Fruit fly (Drosophila melanogaster): ENCODE measurements around the gene CG9121.

The CG9121 gene

DNA sequence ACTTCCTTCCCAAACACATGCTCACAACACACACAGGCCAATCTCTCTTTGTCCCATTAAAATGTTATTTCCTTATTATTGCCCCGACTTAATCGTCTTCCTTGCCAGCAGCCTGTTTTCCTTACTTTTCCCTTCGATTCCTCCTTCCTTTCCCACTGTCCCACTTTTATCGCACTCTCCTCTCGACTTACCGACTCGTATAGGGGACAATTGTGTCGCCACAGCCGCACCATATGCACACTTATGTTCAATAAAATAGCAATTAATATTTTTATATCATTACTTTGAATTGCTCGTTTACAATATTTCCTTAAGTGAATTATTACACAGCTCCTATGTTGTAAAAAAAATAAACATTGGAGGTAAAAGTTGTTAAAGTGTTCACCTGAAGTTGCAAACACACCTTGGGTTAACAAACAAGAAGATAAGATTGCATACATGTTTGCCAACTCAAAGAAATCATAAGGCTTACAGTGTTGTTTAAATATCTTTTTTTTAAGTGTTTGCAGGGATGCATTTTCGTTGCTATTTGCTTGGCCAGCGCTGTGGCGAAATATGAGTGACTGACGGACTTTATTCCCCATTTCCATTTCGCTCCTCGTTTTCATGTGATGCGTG lies 36.2 kb upstream of the CG9121 start (continued):
- TF ChIP-seq Gug (GFP tag; IDR thresholded peaks at IDR 0.05) (peak; percentile 41; the same call in 1 of the 4 replicates), CG16813 (GFP tag; IDR thresholded peaks at IDR 0.05; ENCODE audit: partially characterized antibody) (no peak), Asciz (GFP tag; optimal IDR thresholded peaks at IDR 0.05) (peak; percentile 88), ash1 (GFP tag; optimal IDR thresholded peaks at IDR 0.05) (no peak), CG13287 (GFP tag; IDR thresholded peaks at IDR 0.05; ENCODE audit: partially characterized antibody) (no peak), Hr78 (GFP tag; optimal IDR thresholded peaks at IDR 0.05) (peak in 1 of 2 experiments; percentile 63), dan (GFP tag; IDR thresholded peaks at IDR 0.05) (no peak), chm (GFP tag; IDR thresholded peaks at IDR 0.05) (no peak), CG7271 (tag; optimal IDR thresholded peaks at IDR 0.05) (no peak), Elba2 (GFP tag; optimal IDR thresholded peaks at IDR 0.05) (no peak), aop (GFP tag; IDR thresholded peaks at IDR 0.05) (no peak), CG17361 (GFP tag; IDR thresholded peaks at IDR 0.05) (peak; percentile 89), CG3847 (GFP tag; IDR thresholded peaks at IDR 0.05) (peak; percentile 36), CG17359 (tag; optimal IDR thresholded peaks at IDR 0.05) (peak; percentile 87), CG10209 (GFP tag; optimal IDR thresholded peaks at IDR 0.05) (peak; percentile 85), fd96Cb (tag; optimal IDR thresholded peaks at IDR 0.05) (peak; percentile 81), CG32772 (GFP tag; IDR thresholded peaks at IDR 0.05) (0 out of 2 replicates have a peak, but pooled peaks have one; percentile 30), lilli (GFP tag; optimal IDR thresholded peaks at IDR 0.05) (peak; percentile 78), CG14667 (GFP tag; IDR thresholded peaks at IDR 0.05) (peak; percentile 40; the same call in 1 of the 2 replicates), CG2129 (GFP tag; IDR thresholded peaks at IDR 0.05; ENCODE audit: partially characterized antibody) (no peak), CG7963 (GFP tag; IDR thresholded peaks at IDR 0.05; ENCODE audit: partially characterized antibody) (no peak), abd-A (tag; optimal IDR thresholded peaks at IDR 0.05) (peak; percentile 59), CG12744 (GFP tag; optimal IDR thresholded peaks at IDR 0.05) (peak; percentile 53), Dip3 (GFP tag; optimal IDR thresholded peaks at IDR 0.05) (peak; percentile 26), CG31388 (GFP tag; optimal IDR thresholded peaks at IDR 0.05) (peak; percentile 29), C15 (GFP tag; IDR thresholded peaks at IDR 0.05) (no peak), gem (tag; optimal IDR thresholded peaks at IDR 0.05) (peak; percentile 87), Dref (GFP tag; IDR thresholded peaks at IDR 0.05) (no peak), HmgZ (tag; optimal IDR thresholded peaks at IDR 0.05) (peak; percentile 66), CG7556 (GFP tag; optimal IDR thresholded peaks at IDR 0.05) (peak; percentile 90), pfk (GFP tag; optimal IDR thresholded peaks at IDR 0.05) (no peak), CG9817 (tag; optimal IDR thresholded peaks at IDR 0.05) (peak; percentile 61), CG33557 (GFP tag; optimal IDR thresholded peaks at IDR 0.05) (peak; percentile 49), CG2116 (GFP tag; optimal IDR thresholded peaks at IDR 0.05) (peak; percentile 54), schlank (tag; optimal IDR thresholded peaks at IDR 0.05) (peak; percentile 36), sima (GFP tag; optimal IDR thresholded peaks at IDR 0.05) (peak; percentile 26), cad (GFP tag; optimal IDR thresholded peaks at IDR 0.05) (no peak), CG8924 (tag; optimal IDR thresholded peaks at IDR 0.05) (peak; percentile 86), salm (tag; optimal IDR thresholded peaks at IDR 0.05) (peak; percentile 75), CG1529 (GFP tag; optimal IDR thresholded peaks at IDR 0.05) (peak; percentile 65), luna (GFP tag; optimal IDR thresholded peaks at IDR 0.05) (no peak), Drgx (GFP tag; IDR thresholded peaks at IDR 0.05) (peak; percentile 67), Oaz (GFP tag; IDR thresholded peaks at IDR 0.05) (no peak), sisA (GFP tag; IDR thresholded peaks at IDR 0.05) (peak; percentile 57), crc (GFP tag; optimal IDR thresholded peaks at IDR 0.05) (peak; percentile 43), CG7786 (GFP tag; optimal IDR thresholded peaks at IDR 0.05) (peak; percentile 60), sd (tag; optimal IDR thresholded peaks at IDR 0.05) (peak; percentile 27), Trl (optimal IDR thresholded peaks at IDR 0.05) (no peak), Trl (GFP tag; optimal IDR thresholded peaks at IDR 0.05) (peak; percentile 58), jumu (GFP tag; optimal IDR thresholded peaks at IDR 0.05) (peak; percentile 41)

Data from whole organism, embryonic.